Fruit fly (Drosophila melanogaster): ENCODE data around the gene CG42590.

Gene CG42590

DNA sequence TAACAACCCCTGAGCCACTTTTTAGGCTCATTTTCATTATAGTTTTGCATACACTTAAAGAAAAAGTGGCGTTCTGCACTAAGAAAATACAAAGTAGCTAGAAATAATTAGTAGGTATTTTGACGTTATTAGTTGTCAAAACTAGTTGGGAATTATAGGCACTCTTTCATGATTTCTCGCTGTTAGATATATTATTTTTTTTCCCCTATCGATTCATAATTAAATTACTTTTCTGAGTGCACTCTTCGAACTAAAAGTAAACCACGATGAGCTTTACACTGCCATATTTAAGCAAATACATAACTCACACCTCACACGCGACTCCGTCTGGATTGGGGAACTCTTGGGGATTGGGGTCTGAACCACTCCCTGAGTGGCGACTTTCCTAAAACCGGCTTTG lies 3.7 kb upstream of the CG42590 start:
- TF ChIP-seq shn (GFP tag; optimal IDR thresholded peaks at IDR 0.05) (no peak), D19B (GFP tag; optimal IDR thresholded peaks at IDR 0.05) (no peak), chn (GFP tag; optimal IDR thresholded peaks at IDR 0.05) (no peak), CG4820 (GFP tag; optimal IDR thresholded peaks at IDR 0.05) (peak; percentile 69), mirr (GFP tag; optimal IDR thresholded peaks at IDR 0.05) (no peak), zfh1 (GFP tag; IDR thresholded peaks at IDR 0.05) (peak; percentile 64), ac (GFP tag; optimal IDR thresholded peaks at IDR 0.05) (no peak), yki (optimal IDR thresholded peaks at IDR 0.05) (no peak), CG17612 (GFP tag; IDR thresholded peaks at IDR 0.05) (no peak), slbo (GFP tag; IDR thresholded peaks at IDR 0.05) (peak; percentile 68), BEAF-32 (GFP tag; optimal IDR thresholded peaks at IDR 0.05) (no peak), Hey (tag; optimal IDR thresholded peaks at IDR 0.05) (no peak), CG13775 (GFP tag; optimal IDR thresholded peaks at IDR 0.05) (peak; percentile 27), CG14860 (GFP tag; IDR thresholded peaks at IDR 0.05; ENCODE audit: partially characterized antibody) (no peak), eve (GFP tag; optimal IDR thresholded peaks at IDR 0.05) (peak in 1 of 2 experiments; percentile 54), CG17328 (GFP tag; IDR thresholded peaks at IDR 0.05) (peak; percentile 56; the same call in 1 of the 2 replicates), CG18619 (GFP tag; optimal IDR thresholded peaks at IDR 0.05) (peak; percentile 40), lmd (GFP tag; IDR thresholded peaks at IDR 0.05) (peak; percentile 54; the same call in 1 of the 2 replicates), CG10431 (GFP tag; optimal IDR thresholded peaks at IDR 0.05) (no peak), C15 (GFP tag; IDR thresholded peaks at IDR 0.05) (peak; percentile 52; the same call in 1 of the 3 replicates), Oaz (GFP tag; IDR thresholded peaks at IDR 0.05) (0 out of 2 replicates have a peak, but pooled peaks have one; percentile 32), nmo (GFP tag; optimal IDR thresholded peaks at IDR 0.05) (no peak), CG16779 (GFP tag; IDR thresholded peaks at IDR 0.05) (no peak), klu (GFP tag; IDR thresholded peaks at IDR 0.05) (no peak), NfI (GFP tag; optimal IDR thresholded peaks at IDR 0.05) (no peak), CG13424 (tag; optimal IDR thresholded peaks at IDR 0.05) (peak; percentile 28), CG9437 (GFP tag; optimal IDR thresholded peaks at IDR 0.05) (no peak), CHES-1-like (GFP tag; optimal IDR thresholded peaks at IDR 0.05) (no peak), Lpt (GFP tag; optimal IDR thresholded peaks at IDR 0.05) (no peak), Hr3 (GFP tag; optimal IDR thresholded peaks at IDR 0.05) (peak; percentile 10), CG9727 (GFP tag; optimal IDR thresholded peaks at IDR 0.05) (peak; percentile 67), mam (GFP tag; optimal IDR thresholded peaks at IDR 0.05) (no peak), Usf (GFP tag; optimal IDR thresholded peaks at IDR 0.05) (peak; percentile 31), ash1 (GFP tag; optimal IDR thresholded peaks at IDR 0.05) (no peak), Bdp1 (GFP tag; optimal IDR thresholded peaks at IDR 0.05) (no peak), repo (GFP tag; optimal IDR thresholded peaks at IDR 0.05) (no peak), org-1 (GFP tag; optimal IDR thresholded peaks at IDR 0.05) (no peak), Optix (GFP tag; IDR thresholded peaks at IDR 0.05) (no peak), crc (GFP tag; optimal IDR thresholded peaks at IDR 0.05) (no peak), Max (GFP tag; optimal IDR thresholded peaks at IDR 0.05) (peak; percentile 43), disco-r (GFP tag; optimal IDR thresholded peaks at IDR 0.05) (no peak), CG7928 (GFP tag; optimal IDR thresholded peaks at IDR 0.05) (peak; percentile 9), CG3065 (GFP tag; optimal IDR thresholded peaks at IDR 0.05) (no peak), CG4328 (GFP tag; optimal IDR thresholded peaks at IDR 0.05) (peak; percentile 15), Gsc (GFP tag; IDR thresholded peaks at IDR 0.05) (no peak), fd3F (GFP tag; optimal IDR thresholded peaks at IDR 0.05) (no peak), Dad (GFP tag; optimal IDR thresholded peaks at IDR 0.05) (peak; percentile 58), insv (GFP tag; optimal IDR thresholded peaks at IDR 0.05) (no peak), Deaf1 (tag; optimal IDR thresholded peaks at IDR 0.05) (peak; percentile 39), az2 (GFP tag; optimal IDR thresholded peaks at IDR 0.05) (peak; percentile 17), Hmx (GFP tag; optimal IDR thresholded peaks at IDR 0.05) (peak; percentile 55), run (tag; optimal IDR thresholded peaks at IDR 0.05) (no peak), kni (GFP tag; optimal IDR thresholded peaks at IDR 0.05) (peak; percentile 57)

Measured in whole organism, embryonic.